Worm (Caenorhabditis elegans): ENCODE results near the gene zhit-2.

Gene zhit-2

DNA sequence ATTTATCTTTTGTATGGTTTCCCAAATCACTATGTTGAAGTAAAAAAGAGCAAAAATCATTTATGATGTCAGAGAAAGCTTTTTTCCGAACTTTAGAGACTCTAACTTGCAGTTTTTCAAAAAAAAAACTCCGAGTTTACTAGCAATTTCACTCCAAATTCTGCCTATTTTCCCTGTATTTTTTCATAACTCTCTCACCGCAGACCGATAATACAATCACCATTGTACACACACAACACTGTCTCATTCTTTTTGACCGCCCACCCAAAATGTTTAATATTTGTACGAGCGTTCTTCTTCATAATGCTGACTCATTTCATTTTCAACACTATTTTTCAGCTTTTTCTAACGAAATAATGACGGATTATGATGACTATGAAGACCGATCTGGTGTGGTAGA, 15.3 kb downstream of the zhit-2 start, which contains the start of gene F43C1.5:
Gene F43C1.5, plus strand, starts transcription at position 301 of the 400 bp plus-strand sequence.
- TF ChIP-seq alr-1 (tag; optimal IDR thresholded peaks at IDR 0.05) (no peak), nhr-6 (tag; optimal IDR thresholded peaks at IDR 0.05) (no peak), sem-4 (tag; optimal IDR thresholded peaks at IDR 0.05) (no peak), ZK546.5 (tag; optimal IDR thresholded peaks at IDR 0.05) (no peak), nhr-11 (tag; optimal IDR thresholded peaks at IDR 0.05) (no peak)

DNA sequence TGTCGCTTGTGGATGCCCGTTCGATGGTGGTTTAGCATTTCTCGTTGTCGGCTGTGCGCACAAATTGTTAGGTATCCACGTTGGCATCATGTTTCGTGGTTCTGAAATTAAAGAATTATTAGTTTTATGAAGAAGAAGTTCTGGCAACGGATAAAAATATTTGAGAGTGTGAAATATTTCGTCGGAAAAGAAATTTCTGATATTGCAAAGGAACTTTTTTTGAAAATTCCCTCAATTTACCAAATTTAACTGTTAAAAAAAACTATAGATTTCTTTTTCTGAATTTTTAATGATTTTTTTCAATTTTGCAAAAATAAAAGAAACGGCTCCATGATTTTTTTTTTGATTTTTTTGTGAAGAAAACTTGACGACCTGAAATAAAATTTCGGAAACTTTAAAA, 16.2 kb downstream of the zhit-2 start, which contains the start of gene mpk-1:
Gene mpk-1, minus strand, starts transcription at position 101 of the 400 bp plus-strand sequence.
- TF ChIP-seq alr-1 (tag; optimal IDR thresholded peaks at IDR 0.05) (no peak), nhr-6 (tag; optimal IDR thresholded peaks at IDR 0.05) (no peak)

DNA sequence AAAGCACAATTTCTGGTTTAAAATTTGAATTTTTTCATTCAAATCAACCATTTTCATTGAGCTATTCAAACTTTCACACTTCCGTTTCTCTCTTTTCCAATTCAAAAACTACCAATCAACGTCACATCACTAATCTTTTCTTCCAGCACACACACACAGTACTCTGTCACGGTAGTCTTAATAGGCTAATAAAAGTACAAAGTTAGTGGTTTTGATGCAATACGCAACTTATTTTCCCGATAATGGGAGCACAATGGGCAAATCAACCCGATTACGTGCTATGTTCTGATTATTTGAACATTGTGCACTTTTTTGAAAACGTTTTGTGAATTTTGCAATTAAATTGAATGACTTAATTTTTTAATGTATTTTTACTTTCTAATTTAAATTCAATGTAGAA, 16.8 kb downstream of the zhit-2 start:
- TF ChIP-seq fos-1 (tag; optimal IDR thresholded peaks at IDR 0.05) (peak; percentile 80), nhr-129 (tag; optimal IDR thresholded peaks at IDR 0.05) (no peak), Y55F3AM.14 (GFP tag; optimal IDR thresholded peaks at IDR 0.05) (no peak), elt-3 (tag; optimal IDR thresholded peaks at IDR 0.05) (no peak), ztf-11 (tag; optimal IDR thresholded peaks at IDR 0.05) (no peak), unc-39 (tag; optimal IDR thresholded peaks at IDR 0.05) (no peak)

DNA sequence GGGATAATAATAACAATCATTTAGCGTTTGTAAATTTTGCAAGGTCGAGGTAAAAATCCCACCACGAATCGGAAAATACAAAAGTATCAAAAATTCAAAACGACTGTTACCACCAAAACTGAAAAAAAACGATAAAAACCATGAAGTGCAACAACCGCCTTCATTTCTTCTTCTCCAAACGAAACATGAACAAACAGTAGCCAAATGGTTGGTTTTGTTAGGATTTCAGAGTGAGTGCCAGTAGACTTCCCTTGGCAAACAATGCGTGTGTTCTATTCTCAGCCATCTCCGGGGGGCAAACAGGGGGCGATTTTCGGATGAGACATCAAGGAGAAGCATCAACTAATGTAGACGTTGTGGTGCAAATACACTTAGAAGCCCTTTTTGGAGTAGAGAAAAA, 19.5 kb downstream of the zhit-2 start:
- TF ChIP-seq nhr-25 (tag; optimal IDR thresholded peaks at IDR 0.05) (no peak), ztf-11 (tag; optimal IDR thresholded peaks at IDR 0.05) (no peak), C34F6.9 (tag; optimal IDR thresholded peaks at IDR 0.05) (no peak), sma-3 (GFP tag; optimal IDR thresholded peaks at IDR 0.05) (no peak), nhr-11 (tag; optimal IDR thresholded peaks at IDR 0.05) (no peak), crh-2 (tag; optimal IDR thresholded peaks at IDR 0.05) (no peak), mbf-1 (tag; optimal IDR thresholded peaks at IDR 0.05) (no peak), unc-39 (tag; optimal IDR thresholded peaks at IDR 0.05) (no peak), gmeb-1 (tag; optimal IDR thresholded peaks at IDR 0.05) (no peak), peb-1 (tag; optimal IDR thresholded peaks at IDR 0.05) (no peak), aly-2 (tag; optimal IDR thresholded peaks at IDR 0.05) (no peak), snpc-4 (tag; optimal IDR thresholded peaks at IDR 0.05) (no peak), ama-1 (optimal IDR thresholded peaks at IDR 0.05) (no peak), ztf-1 (GFP tag; conservative IDR thresholded peaks at IDR 0.05) (no peak), ceh-16 (tag; optimal IDR thresholded peaks at IDR 0.05) (no peak), R02D3.7 (tag; optimal IDR thresholded peaks at IDR 0.05) (no peak)

DNA sequence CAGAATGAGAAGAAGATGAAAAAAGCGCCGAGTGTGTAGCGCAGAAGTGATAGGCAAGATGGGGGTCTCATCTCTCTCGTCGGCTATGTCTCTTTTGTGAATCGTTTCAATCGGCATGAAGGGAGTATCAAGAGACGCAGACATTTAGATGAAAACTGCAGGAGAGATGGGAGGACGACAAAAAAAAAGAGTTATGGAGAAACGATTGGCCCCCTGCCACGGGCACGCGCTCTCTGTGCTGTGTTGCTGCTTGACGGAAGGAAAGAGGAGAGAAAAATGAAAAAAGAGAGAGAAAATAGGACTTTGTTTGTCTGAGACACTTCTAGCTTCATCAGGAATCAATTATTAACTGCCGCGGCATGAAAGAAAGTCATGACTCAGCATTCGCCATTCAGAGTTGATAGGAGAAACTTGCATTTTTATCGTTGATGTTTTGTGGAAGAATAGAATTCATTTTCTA, 20.5 kb downstream of the zhit-2 start:
- TF ChIP-seq ama-1 (optimal IDR thresholded peaks at IDR 0.05) (no peak), lsy-2 (tag; optimal IDR thresholded peaks at IDR 0.05) (peak; percentile 70 to 88), lin-13 (GFP tag; optimal IDR thresholded peaks at IDR 0.05) (peak; percentile 83), aly-2 (tag; optimal IDR thresholded peaks at IDR 0.05) (no peak), mbf-1 (tag; optimal IDR thresholded peaks at IDR 0.05) (no peak), C34F6.9 (tag; optimal IDR thresholded peaks at IDR 0.05) (peak; percentile 96), mab-5 (tag; optimal IDR thresholded peaks at IDR 0.05) (peak; percentile 86), zag-1 (tag; optimal IDR thresholded peaks at IDR 0.05) (peak; percentile 90), lin-11 (tag; optimal IDR thresholded peaks at IDR 0.05) (peak; percentile 75), mdl-1 (tag; optimal IDR thresholded peaks at IDR 0.05) (peak; percentile 84 to 91), nhr-21 (tag; optimal IDR thresholded peaks at IDR 0.05) (peak; percentile 52), alr-1 (tag; optimal IDR thresholded peaks at IDR 0.05) (no peak), nhr-6 (tag; optimal IDR thresholded peaks at IDR 0.05) (peak; percentile 53), egl-27 (tag; optimal IDR thresholded peaks at IDR 0.05) (peak; percentile 82), nhr-23 (tag; optimal IDR thresholded peaks at IDR 0.05) (no peak), sma-3 (GFP tag; optimal IDR thresholded peaks at IDR 0.05) (peak; percentile 52), ceh-82 (tag; optimal IDR thresholded peaks at IDR 0.05) (no peak), sem-4 (tag; optimal IDR thresholded peaks at IDR 0.05) (peak; percentile 82), crh-2 (tag; optimal IDR thresholded peaks at IDR 0.05) (peak; percentile 95), ztf-4 (tag; optimal IDR thresholded peaks at IDR 0.05) (peak; percentile 84), skn-1 (tag; optimal IDR thresholded peaks at IDR 0.05) (peak; percentile 28), lin-39 (tag; optimal IDR thresholded peaks at IDR 0.05) (no peak), F13H6.1 (tag; optimal IDR thresholded peaks at IDR 0.05) (peak; percentile 95), nhr-11 (tag; optimal IDR thresholded peaks at IDR 0.05) (peak; percentile 42), R02D3.7 (tag; optimal IDR thresholded peaks at IDR 0.05) (no peak), ztf-11 (tag; optimal IDR thresholded peaks at IDR 0.05) (no peak), sma-9 (GFP tag; optimal IDR thresholded peaks at IDR 0.05) (peak; percentile 83), sma-9 (tag; optimal IDR thresholded peaks at IDR 0.05) (no peak), nhr-25 (tag; optimal IDR thresholded peaks at IDR 0.05) (peak; percentile 11), fos-1 (tag; optimal IDR thresholded peaks at IDR 0.05) (peak; percentile 94), snpc-4 (tag; optimal IDR thresholded peaks at IDR 0.05) (peak; percentile 71), Y55F3AM.14 (GFP tag; optimal IDR thresholded peaks at IDR 0.05) (peak; percentile 52), nhr-129 (tag; optimal IDR thresholded peaks at IDR 0.05) (peak; percentile 95), gmeb-1 (tag; optimal IDR thresholded peaks at IDR 0.05) (peak; percentile 35), unc-55 (GFP tag; optimal IDR thresholded peaks at IDR 0.05) (peak; percentile 88), nhr-10 (tag; optimal IDR thresholded peaks at IDR 0.05) (peak; percentile 20)

Data from whole organism, L2 larva.